Worm (Caenorhabditis elegans) whole organism, early embryonic: Measurements from ENCODE around the gene ZK1067.3.

Experiments used
- B0310.2 ChIP-seq: sonication (generic microtip); optimal IDR thresholded peaks from 2 replicates; lab custom pipeline; 2016; ENCODE audit warnings: mild to moderate bottlenecking, missing genetic modification characterization, missing compliant biosample characterization
- F13C5.2 ChIP-seq: sonication (generic microtip); optimal IDR thresholded peaks from 2 replicates; lab custom pipeline; 2017; ENCODE audit warnings: mild to moderate bottlenecking, missing genetic modification characterization, inconsistent platforms, missing compliant biosample characterization
- ama-1 ChIP-seq: fragments of 150-350 bp; optimal IDR thresholded peaks from 2 replicates; lab custom pipeline; 2014
- ceh-13 ChIP-seq: fragments of 200-800 bp; sonication (Bioruptor generic); optimal IDR thresholded peaks from 2 replicates; lab custom pipeline; 2018; ENCODE audit warnings: mild to moderate bottlenecking, missing genetic modification characterization, missing compliant biosample characterization
- ceh-36 ChIP-seq: sonication (generic microtip); optimal IDR thresholded peaks from 2 replicates; lab custom pipeline; 2016; ENCODE audit warnings: missing genetic modification characterization, inconsistent platforms, missing compliant biosample characterization
- ets-7 ChIP-seq: sonication (generic microtip); optimal IDR thresholded peaks from 2 replicates; lab custom pipeline; 2016; ENCODE audit warnings: missing genotype, missing genetic modification characterization, missing compliant biosample characterization
- flt-1 ChIP-seq: fragments of 200-800 bp; sonication (Bioruptor generic); IDR thresholded peaks from 2 replicates; pipeline ENCODE4 v1.3.6; 2022; ENCODE audit warnings: missing genetic modification characterization, missing compliant biosample characterization
- hmbx-1 ChIP-seq: sonication (generic microtip); optimal IDR thresholded peaks from 2 replicates; lab custom pipeline; 2016; ENCODE audit warnings: mild to moderate bottlenecking, missing genetic modification characterization, missing compliant biosample characterization
- hnd-1 ChIP-seq: sonication (generic microtip); optimal IDR thresholded peaks from 2 replicates; lab custom pipeline; 2016; ENCODE audit warnings: missing genetic modification characterization, missing compliant biosample characterization
- pes-1 ChIP-seq: fragments of 200-800 bp; sonication (Bioruptor generic); IDR thresholded peaks from 2 replicates; pipeline ENCODE4 v1.3.6; 2022; ENCODE audit warnings: missing genetic modification reagents, missing genetic modification characterization, missing compliant biosample characterization
- scrt-1 ChIP-seq: fragments of 200-800 bp; sonication (Bioruptor generic); IDR thresholded peaks from 2 replicates; pipeline ENCODE4 v1.3.6; 2022; ENCODE audit warnings: missing genetic modification characterization, missing compliant biosample characterization
- tbx-11 ChIP-seq: fragments of 200-800 bp; sonication (Bioruptor generic); IDR thresholded peaks from 2 replicates; pipeline ENCODE4 v1.3.6; 2022; ENCODE audit warnings: missing genetic modification characterization, missing compliant biosample characterization
- tbx-37 ChIP-seq: fragments of 200-800 bp; sonication (Bioruptor generic); conservative IDR thresholded peaks from 2 replicates; pipeline ENCODE4 v1.3.6; 2022; ENCODE audit warnings: missing genetic modification reagents, missing genetic modification characterization, missing compliant biosample characterization

ce11 chrII:9265705-9266104, 42.6 kb downstream of the ZK1067.3 start:
- no peak for TF ChIP-seq ama-1
- TF ChIP-seq B0310.2 (tag; lab: Kevin White, UChicago), result no peak
- no peak for TF ChIP-seq scrt-1
- TF ChIP-seq flt-1, result no peak
- TF ChIP-seq hmbx-1 (tag; lab: Kevin White, UChicago), result no peak
- no peak for TF ChIP-seq hnd-1 (tag; lab: Kevin White, UChicago)
- no peak for TF ChIP-seq tbx-11 (GFP tag; lab: Robert Waterston, UW)
- no peak for TF ChIP-seq ets-7
- TF ChIP-seq tbx-37 (GFP tag; lab: Robert Waterston, UW), result no peak
- TF ChIP-seq ceh-13 (GFP tag; lab: Kevin White, UChicago), result no peak
- TF ChIP-seq F13C5.2, result no peak
- no peak for TF ChIP-seq pes-1 (GFP tag; lab: Robert Waterston, UW)
- no peak for TF ChIP-seq ceh-36 (tag; lab: Kevin White, UChicago)
